Fruit fly (Drosophila melanogaster) Kc167 (cell line): ENCODE data around the gene CG34126.

Experiments
- Myc ChIP-seq: fragments of >200 bp; optimal IDR thresholded peaks from 2 replicates; lab custom pipeline; 2017; ENCODE audit warnings: missing external identifiers
- Sin3A ChIP-seq: fragments of >200 bp; optimal IDR thresholded peaks from 2 replicates; lab custom pipeline; 2018; ENCODE audit warnings: missing external identifiers
- h ChIP-seq: fragments of >200 bp; optimal IDR thresholded peaks from 3 replicates; lab custom pipeline; 2018; ENCODE audit warnings: missing external identifiers
- insv ChIP-seq: fragments of >200 bp; optimal IDR thresholded peaks from 3 replicates; lab custom pipeline; 2018; ENCODE audit warnings: missing external identifiers
- psq ChIP-seq: fragments of >200 bp; optimal IDR thresholded peaks from 2 replicates; lab custom pipeline; 2017; ENCODE audit warnings: missing external identifiers
- ttk ChIP-seq: sonication (Bioruptor generic); optimal IDR thresholded peaks from 2 replicates; lab custom pipeline; 2017; ENCODE audit warnings: missing external identifiers

- TF ChIP-seq insv (lab: Kevin White, UChicago) (no peak), Myc (no peak), psq (lab: Kevin White, UChicago) (no peak), ttk (lab: Kevin White, UChicago) (no peak), h (lab: Kevin White, UChicago) (no peak), Sin3A (lab: Kevin White, UChicago) (no peak)
These were observed 50.5 kb downstream of the CG34126 start for dm6 chr2L:5031886-5032285.
